Worm (Caenorhabditis elegans) whole organism, midembryonic: ENCODE results near the gene F14F3.4.
A peak's percentile ranks its signal among the peaks of the same experiment; 100 is the strongest.

ENCODE experiments used
- T22C8.4 ChIP-seq: fragments of 200-800 bp; sonication (Bioruptor generic); IDR thresholded peaks from 2 replicates; pipeline ENCODE4 v1.3.6; 2022; ENCODE audit warnings: missing genetic modification characterization, missing compliant biosample characterization
- cog-1 ChIP-seq: sonication (generic microtip); optimal IDR thresholded peaks from 2 replicates; lab custom pipeline; 2016; ENCODE audit warnings: missing genetic modification characterization, missing compliant biosample characterization
- flt-1 ChIP-seq: fragments of 200-800 bp; sonication (Bioruptor generic); IDR thresholded peaks from 2 replicates; pipeline ENCODE4 v1.3.6; 2022; ENCODE audit warnings: missing genetic modification characterization, missing compliant biosample characterization
- klf-2 ChIP-seq: fragments of 200-800 bp; sonication (Bioruptor generic); conservative IDR thresholded peaks from 2 replicates; pipeline ENCODE4 v1.3.6; 2022; ENCODE audit warnings: missing genetic modification reagents, missing genetic modification characterization, missing compliant biosample characterization
- med-1 ChIP-seq: sonication (generic microtip); optimal IDR thresholded peaks from 2 replicates; lab custom pipeline; 2017; ENCODE audit warnings: missing genetic modification characterization, mild to moderate bottlenecking, missing compliant biosample characterization, antibody characterized with exemption, missing genetic modification reagents; ENCODE audit not compliant: insufficient read depth
- ref-1 ChIP-seq: fragments of 200-800 bp; sonication (Bioruptor generic); conservative IDR thresholded peaks from 2 replicates; pipeline ENCODE4 v1.3.6; 2022; ENCODE audit warnings: missing genetic modification reagents, missing genetic modification characterization, missing compliant biosample characterization
- tab-1 ChIP-seq: fragments of 200-800 bp; sonication (Bioruptor generic); IDR thresholded peaks from 2 replicates; pipeline ENCODE4 v1.3.6; 2022; ENCODE audit warnings: missing genetic modification characterization, missing compliant biosample characterization
- ztf-23 ChIP-seq: fragments of 200-800 bp; sonication (Bioruptor generic); IDR thresholded peaks from 2 replicates; pipeline ENCODE4 v1.3.6; 2022; ENCODE audit warnings: missing genetic modification reagents, missing genetic modification characterization, missing compliant biosample characterization
- ztf-29 ChIP-seq: fragments of 200-800 bp; sonication (Bioruptor generic); IDR thresholded peaks from 2 replicates; pipeline ENCODE4 v1.3.6; 2022; ENCODE audit warnings: missing genetic modification reagents, missing genetic modification characterization, missing compliant biosample characterization

The F14F3.4 gene

DNA sequence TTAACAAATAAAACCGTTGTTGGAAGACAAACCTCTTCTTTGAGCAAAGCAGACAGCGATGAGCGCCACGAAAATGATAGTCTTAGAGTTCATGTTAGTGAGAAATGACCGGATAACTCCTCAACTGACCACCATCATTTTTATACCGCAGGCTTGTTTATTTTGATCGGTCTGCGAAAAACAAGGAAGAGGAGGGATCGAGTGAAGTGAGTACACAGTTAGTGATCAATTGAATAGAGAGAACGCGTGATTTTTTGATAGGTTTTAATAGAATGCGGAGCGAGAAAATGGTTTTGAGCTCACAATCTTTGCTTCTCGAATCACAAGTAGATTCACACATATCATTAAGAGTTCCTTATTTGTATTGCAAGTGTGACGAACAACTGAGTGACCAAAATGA lies at the start of gene F14F3.4:
Gene F14F3.4 (minus strand): TSS at position 101 of the 400 bp plus-strand sequence.
- TF ChIP-seq klf-2 (GFP tag; lab: Robert Waterston, UW): no peak
- no peak for TF ChIP-seq med-1 (GFP tag; lab: Kevin White, UChicago)
- TF ChIP-seq cog-1 (tag; lab: Kevin White, UChicago): no peak
- no peak for TF ChIP-seq T22C8.4
- TF ChIP-seq flt-1 (GFP tag; lab: Robert Waterston, UW): no peak
- no peak for TF ChIP-seq ztf-23
- TF ChIP-seq ztf-29: no peak
- TF ChIP-seq ref-1 (GFP tag; lab: Robert Waterston, UW): no peak
- no peak for TF ChIP-seq tab-1

- TF ChIP-seq klf-2 (GFP tag; lab: Robert Waterston, UW): no peak
- no peak for TF ChIP-seq flt-1 (GFP tag; lab: Robert Waterston, UW)
- no peak for TF ChIP-seq tab-1
- TF ChIP-seq med-1 (GFP tag; lab: Kevin White, UChicago): no peak
- no peak for TF ChIP-seq ztf-29
- TF ChIP-seq T22C8.4: no peak
- TF ChIP-seq ref-1 (GFP tag; lab: Robert Waterston, UW): no peak
- TF ChIP-seq cog-1 (tag; lab: Kevin White, UChicago): no peak
- no peak for TF ChIP-seq ztf-23
These were observed 48.0 kb upstream of the F14F3.4 start, which contains the start of gene bet-2 for ce11 chrX:10569185-10569584. bet-2 (plus strand) TSS chrX:10569273.

DNA sequence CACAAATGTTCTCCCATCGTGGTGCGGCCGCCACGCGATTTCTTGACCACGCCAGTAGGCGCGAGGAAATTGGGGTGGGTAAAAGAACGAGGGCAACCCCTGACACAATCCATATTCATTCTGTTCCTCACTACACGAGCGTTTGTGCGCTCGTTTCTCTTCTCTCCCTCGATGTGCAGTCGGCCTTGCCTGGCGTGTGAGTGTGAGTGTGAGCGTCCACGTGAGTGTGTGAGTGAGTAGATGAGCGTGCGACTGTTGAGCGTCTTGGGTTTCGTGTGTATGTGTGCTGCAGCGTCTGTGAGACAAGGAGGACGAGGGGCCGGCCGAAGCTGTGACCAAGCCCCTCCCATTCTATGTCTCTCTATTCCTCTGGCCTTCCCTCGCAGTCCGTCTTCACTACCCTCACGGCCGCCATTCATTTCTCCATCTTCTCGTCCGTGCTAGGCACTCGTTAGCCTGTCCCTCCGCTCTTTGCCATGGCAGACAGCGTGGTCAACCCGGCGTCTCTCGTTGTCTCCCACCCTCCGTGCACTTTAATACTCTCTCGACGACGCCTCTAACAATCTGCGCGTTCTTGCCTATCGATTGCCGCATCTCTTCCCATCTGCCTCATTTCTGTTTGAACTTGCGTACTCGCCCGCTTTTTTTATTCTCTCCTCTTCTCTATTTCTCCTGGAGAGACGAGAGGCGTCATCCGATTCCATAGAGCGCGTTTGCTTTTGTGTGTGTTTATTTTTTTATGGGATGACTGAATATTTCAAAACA lies 47.4 kb upstream of the F14F3.4 start:
- TF ChIP-seq klf-2 (GFP tag; lab: Robert Waterston, UW) (no peak), cog-1 (tag; lab: Kevin White, UChicago) (peak; percentile 93), ref-1 (GFP tag; lab: Robert Waterston, UW) (peak; percentile 41; the same call in 1 of the 2 replicates), med-1 (GFP tag; lab: Kevin White, UChicago) (peak; percentile 11), T22C8.4 (peak; percentile 97), ztf-23 (peak; percentile 56), flt-1 (GFP tag; lab: Robert Waterston, UW) (no peak), ztf-29 (peak; percentile 92), tab-1 (peak; percentile 67; the same call in 1 of the 2 replicates)

ce11 chrX:10566775-10567174 lies 45.6 kb upstream of the F14F3.4 start:
- no peak for TF ChIP-seq cog-1 (tag; lab: Kevin White, UChicago)
- TF ChIP-seq ref-1 (GFP tag; lab: Robert Waterston, UW): no peak
- no peak for TF ChIP-seq flt-1 (GFP tag; lab: Robert Waterston, UW)
- TF ChIP-seq klf-2 (GFP tag; lab: Robert Waterston, UW): no peak
- no peak for TF ChIP-seq tab-1

ce11 chrX:10559203-10559602 lies 38.0 kb upstream of the F14F3.4 start, which contains the start of gene F59F5.7:
F59F5.7 (plus strand) TSS chrX:10559503.
- TF ChIP-seq ref-1 (GFP tag; lab: Robert Waterston, UW) (no peak), cog-1 (tag; lab: Kevin White, UChicago) (no peak), ztf-23 (no peak), T22C8.4 (no peak), flt-1 (GFP tag; lab: Robert Waterston, UW) (no peak), ztf-29 (no peak), klf-2 (GFP tag; lab: Robert Waterston, UW) (no peak), med-1 (GFP tag; lab: Kevin White, UChicago) (no peak), tab-1 (no peak)

DNA sequence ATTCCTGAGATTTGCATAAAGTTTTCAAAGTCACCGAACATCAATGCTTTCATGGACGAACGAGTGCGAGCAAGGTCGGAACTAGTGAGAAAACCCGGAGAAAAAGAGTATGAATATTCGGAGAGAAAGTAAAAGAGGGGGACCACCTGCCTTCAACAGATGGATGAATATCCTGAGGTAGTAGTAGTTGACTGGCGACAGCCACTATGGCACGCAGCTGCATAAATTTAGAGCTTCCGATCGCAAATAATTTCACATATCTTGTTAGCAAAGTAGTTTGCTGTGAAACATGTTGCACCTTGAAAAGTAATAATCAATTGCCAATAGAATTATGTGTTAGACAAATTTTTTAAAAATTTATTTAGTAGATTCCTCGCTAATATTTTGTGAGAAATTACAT lies 35.6 kb upstream of the F14F3.4 start:
- TF ChIP-seq klf-2 (GFP tag; lab: Robert Waterston, UW): no peak
- TF ChIP-seq ref-1 (GFP tag; lab: Robert Waterston, UW): no peak
- no peak for TF ChIP-seq flt-1 (GFP tag; lab: Robert Waterston, UW)
- TF ChIP-seq ztf-29: no peak
- TF ChIP-seq ztf-23: no peak
- no peak for TF ChIP-seq cog-1 (tag; lab: Kevin White, UChicago)
- no peak for TF ChIP-seq tab-1
- TF ChIP-seq T22C8.4: no peak
- no peak for TF ChIP-seq med-1 (GFP tag; lab: Kevin White, UChicago)

DNA sequence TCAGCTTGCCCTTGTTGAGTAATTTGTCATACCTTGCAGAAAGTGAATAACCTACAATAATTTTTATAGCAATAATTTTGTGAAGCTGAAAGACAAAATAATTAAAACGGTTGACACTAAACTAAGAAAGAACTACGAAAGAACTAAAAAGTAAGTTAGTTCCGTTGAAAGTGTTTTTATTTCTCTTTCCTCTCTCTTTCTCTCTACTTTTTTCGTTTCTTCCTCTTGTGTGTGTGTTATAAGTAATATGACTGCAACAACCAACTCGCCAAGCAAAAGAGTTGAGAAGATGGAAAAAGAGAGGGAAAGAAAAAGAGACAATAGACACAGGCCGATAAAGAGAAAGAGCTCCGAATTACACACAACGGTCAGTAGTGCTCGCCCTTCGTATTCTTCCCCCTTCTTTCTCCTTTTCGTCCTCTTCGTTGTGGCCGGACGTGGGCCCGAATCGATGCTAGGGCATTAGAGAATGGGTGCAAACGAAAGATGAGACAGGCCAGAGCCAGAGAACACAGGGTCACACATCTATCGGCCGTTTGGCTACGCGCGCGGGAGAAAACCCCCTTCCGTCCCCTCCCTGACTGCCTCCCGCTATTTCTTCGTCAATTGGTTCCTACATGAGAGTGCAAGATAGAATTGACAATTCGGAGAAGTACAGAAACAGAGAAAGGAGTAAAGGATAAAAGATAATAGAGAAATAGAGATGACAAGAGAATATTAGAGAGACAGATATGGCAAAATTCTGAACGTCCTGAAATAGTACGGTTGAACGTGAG lies 34.2 kb upstream of the F14F3.4 start, which contains the start of gene syd-2:
Gene syd-2 (minus strand): TSS at position 51 of the 776 bp plus-strand sequence.
- peak; percentile 79 for TF ChIP-seq ztf-23
- no peak for TF ChIP-seq klf-2 (GFP tag; lab: Robert Waterston, UW)
- TF ChIP-seq cog-1 (tag; lab: Kevin White, UChicago): peak; percentile 85
- TF ChIP-seq tab-1: peak; percentile 26; the same call in 1 of the 2 replicates
- TF ChIP-seq ref-1 (GFP tag; lab: Robert Waterston, UW): no peak
- TF ChIP-seq T22C8.4: peak; percentile 65
- peak; percentile 69 for TF ChIP-seq flt-1 (GFP tag; lab: Robert Waterston, UW)
- no peak for TF ChIP-seq ztf-29
- no peak for TF ChIP-seq med-1 (GFP tag; lab: Kevin White, UChicago)

DNA sequence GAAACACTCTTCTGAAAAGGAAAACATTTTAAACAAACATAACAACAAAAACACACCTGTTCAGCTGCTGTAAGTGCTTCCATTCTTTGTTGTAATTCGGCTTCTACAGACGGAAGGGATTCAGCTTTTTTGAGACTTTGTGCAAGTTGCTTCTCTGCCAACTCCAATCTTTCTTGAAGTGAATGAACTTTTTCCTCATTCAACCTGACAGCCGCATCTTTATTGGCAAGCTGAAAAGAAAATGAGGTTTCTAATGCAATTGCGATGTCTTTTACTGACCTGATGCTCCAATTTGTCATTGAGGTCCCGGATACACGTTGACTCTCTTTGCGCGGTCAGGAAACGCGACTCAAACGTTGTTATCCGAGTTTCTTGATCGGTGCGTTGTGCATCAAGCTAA lies 31.8 kb upstream of the F14F3.4 start:
- TF ChIP-seq tab-1 (no peak), T22C8.4 (no peak), klf-2 (GFP tag; lab: Robert Waterston, UW) (no peak), ztf-29 (no peak), med-1 (GFP tag; lab: Kevin White, UChicago) (no peak), ref-1 (GFP tag; lab: Robert Waterston, UW) (no peak), cog-1 (tag; lab: Kevin White, UChicago) (no peak), ztf-23 (no peak), flt-1 (GFP tag; lab: Robert Waterston, UW) (no peak)

ce11 chrX:10545716-10546115 lies 24.5 kb upstream of the F14F3.4 start, which contains the start of gene F59F5.5:
F59F5.5 (plus strand) TSS chrX:10546016.
- TF ChIP-seq T22C8.4: no peak
- no peak for TF ChIP-seq cog-1 (tag; lab: Kevin White, UChicago)
